Fruit fly (Drosophila melanogaster) whole organism, embryonic: ENCODE results near the gene CG10035.

ENCODE experiments used
- CG10321 ChIP-seq: fragments of 200-800 bp; sonication (Bioruptor generic); IDR thresholded peaks from 2 replicates; pipeline ENCODE4 v1.3.6; 2022; ENCODE audit warnings: missing biosample characterization, missing genetic modification characterization
- CG11504 ChIP-seq: fragments of 200-800 bp; sonication (Bioruptor generic); optimal IDR thresholded peaks from 3 replicates; lab custom pipeline; 2019; ENCODE audit warnings: missing biosample characterization, mild to moderate bottlenecking, missing genetic modification characterization, moderate library complexity
- CG11696 ChIP-seq: fragments of 200-800 bp; sonication (Bioruptor generic); IDR thresholded peaks from 2 replicates; pipeline ENCODE4 v1.3.6; 2022; ENCODE audit warnings: missing biosample characterization, missing genetic modification characterization
- CG12071 ChIP-seq: fragments of 200-800 bp; sonication (Bioruptor generic); optimal IDR thresholded peaks from 3 replicates; lab custom pipeline; 2018; ENCODE audit warnings: missing biosample characterization, mild to moderate bottlenecking, missing genetic modification characterization
- CG12219 ChIP-seq: fragments of 200-800 bp; sonication (Bioruptor generic); optimal IDR thresholded peaks from 3 replicates; lab custom pipeline; 2018; ENCODE audit warnings: missing biosample characterization, mild to moderate bottlenecking, missing genetic modification characterization
- CG13894 ChIP-seq: fragments of 200-800 bp; sonication (Bioruptor generic); optimal IDR thresholded peaks from 3 replicates; lab custom pipeline; 2018; ENCODE audit warnings: missing biosample characterization, mild to moderate bottlenecking, missing genetic modification characterization, moderate library complexity
- CG14014 ChIP-seq: fragments of 200-800 bp; sonication (Bioruptor generic); IDR thresholded peaks from 2 replicates; pipeline ENCODE4 v1.3.6; 2022; ENCODE audit warnings: missing biosample characterization, missing genetic modification characterization
- CG14441 ChIP-seq: fragments of 200-800 bp; sonication (Bioruptor generic); IDR thresholded peaks from 2 replicates; pipeline ENCODE4 v1.3.6; 2022; ENCODE audit warnings: missing biosample characterization, missing genetic modification characterization
- CG14710 ChIP-seq: fragments of 200-800 bp; sonication (Bioruptor generic); optimal IDR thresholded peaks from 3 replicates; lab custom pipeline; 2019; ENCODE audit warnings: missing biosample characterization, mild to moderate bottlenecking, missing genetic modification characterization, moderate library complexity
- CG15601 ChIP-seq: fragments of 200-800 bp; sonication (Bioruptor generic); optimal IDR thresholded peaks from 3 replicates; lab custom pipeline; 2019; ENCODE audit warnings: missing biosample characterization, mild to moderate bottlenecking, missing genetic modification characterization, moderate library complexity
- CG1602 ChIP-seq: fragments of 200-800 bp; sonication (Bioruptor generic); optimal IDR thresholded peaks from 3 replicates; lab custom pipeline; 2016; ENCODE audit warnings: missing biosample characterization, missing genetic modification characterization
- CG17186 ChIP-seq: fragments of 200-800 bp; sonication (Bioruptor generic); optimal IDR thresholded peaks from 3 replicates; lab custom pipeline; 2017; ENCODE audit warnings: missing biosample characterization, missing genetic modification reagents, missing genetic modification characterization
- CG18619 ChIP-seq: fragments of 200-800 bp; sonication (Bioruptor generic); optimal IDR thresholded peaks from 3 replicates; lab custom pipeline; 2017; ENCODE audit warnings: missing biosample characterization, mild to moderate bottlenecking, missing genetic modification characterization
- CG34224 ChIP-seq: fragments of 200-800 bp; sonication (Bioruptor generic); IDR thresholded peaks from 3 replicates; pipeline ENCODE4 v1.3.6; 2022; ENCODE audit warnings: missing biosample characterization, missing genetic modification characterization; ENCODE audit not compliant: partially characterized antibody
- CG3838 ChIP-seq: fragments of 200-800 bp; sonication (Bioruptor generic); optimal IDR thresholded peaks from 3 replicates; lab custom pipeline; 2016; ENCODE audit warnings: missing biosample characterization, missing genetic modification characterization
- CG3847 ChIP-seq: fragments of 200-800 bp; sonication (Bioruptor generic); IDR thresholded peaks from 2 replicates; pipeline ENCODE4 v1.3.6; 2022; ENCODE audit warnings: missing biosample characterization, missing genetic modification characterization
- CG5245 ChIP-seq: fragments of 200-800 bp; sonication (Bioruptor generic); optimal IDR thresholded peaks from 3 replicates; lab custom pipeline; 2016; ENCODE audit warnings: missing biosample characterization, missing genetic modification characterization
- CG6175 ChIP-seq: fragments of 200-800 bp; sonication (Bioruptor generic); IDR thresholded peaks from 3 replicates; pipeline ENCODE4 v1.3.6; 2022; ENCODE audit warnings: missing biosample characterization, missing genetic modification characterization
- CG7987 ChIP-seq: fragments of 200-800 bp; sonication (Bioruptor generic); optimal IDR thresholded peaks from 2 replicates; lab custom pipeline; 2018; ENCODE audit warnings: missing biosample characterization, mild to moderate bottlenecking, missing genetic modification characterization, moderate library complexity
- CG8924 ChIP-seq: fragments of 200-800 bp; optimal IDR thresholded peaks from 3 replicates; lab custom pipeline; 2019; ENCODE audit warnings: missing biosample characterization, mild to moderate bottlenecking, missing genetic modification characterization, moderate library complexity
- CHES-1-like ChIP-seq: fragments of 200-800 bp; sonication (Bioruptor generic); optimal IDR thresholded peaks from 2 replicates; lab custom pipeline; 2016; ENCODE audit warnings: missing biosample characterization, missing genetic modification characterization
- CTCF ChIP-seq: fragments of 200-800 bp; sonication (Bioruptor generic); optimal IDR thresholded peaks from 2 replicates; lab custom pipeline; 2017; ENCODE audit warnings: missing biosample characterization, mild to moderate bottlenecking, missing genetic modification characterization, moderate library complexity
- CrebB ChIP-seq: fragments of 200-800 bp; sonication (Bioruptor generic); optimal IDR thresholded peaks from 3 replicates; lab custom pipeline; 2018; ENCODE audit warnings: missing biosample characterization, mild to moderate bottlenecking, missing genetic modification characterization
- H2.0 ChIP-seq: fragments of 200-800 bp; sonication (Bioruptor generic); IDR thresholded peaks from 2 replicates; pipeline ENCODE4 v1.3.6; 2022; ENCODE audit warnings: missing biosample characterization, missing genetic modification characterization
- Med ChIP-seq: fragments of 200-800 bp; sonication (Bioruptor generic); peaks from one replicate; lab custom pipeline; 2016; ENCODE audit warnings: missing biosample characterization, missing genetic modification characterization, mild to moderate bottlenecking, inconsistent platforms, moderate library complexity
- Nf-YA ChIP-seq: fragments of 200-800 bp; sonication (Bioruptor generic); IDR thresholded peaks from 2 replicates; pipeline ENCODE4 v1.3.6; 2022; ENCODE audit warnings: missing biosample characterization, missing genetic modification characterization
- Nf-YB ChIP-seq: fragments of 200-800 bp; sonication (Bioruptor generic); optimal IDR thresholded peaks from 3 replicates; lab custom pipeline; 2019; ENCODE audit warnings: missing biosample characterization, mild to moderate bottlenecking, missing genetic modification characterization, moderate library complexity
- Sox100B ChIP-seq: fragments of 200-800 bp; sonication (Bioruptor generic); optimal IDR thresholded peaks from 3 replicates; lab custom pipeline; 2018; ENCODE audit warnings: missing biosample characterization, mild to moderate bottlenecking, missing genetic modification characterization
- Sox102F ChIP-seq: fragments of 200-800 bp; sonication (Bioruptor generic); optimal IDR thresholded peaks from 2 replicates; lab custom pipeline; 2018; ENCODE audit warnings: missing biosample characterization, mild to moderate bottlenecking, missing genetic modification characterization, moderate library complexity
- Spps ChIP-seq: fragments of 200-800 bp; sonication (Bioruptor generic); optimal IDR thresholded peaks from 2 replicates; lab custom pipeline; 2018; ENCODE audit warnings: missing biosample characterization, mild to moderate bottlenecking, missing genetic modification characterization
- Taf1 ChIP-seq: fragments of 200-800 bp; sonication (Bioruptor generic); IDR thresholded peaks from 2 replicates; pipeline ENCODE4 v1.3.6; 2022; ENCODE audit warnings: missing biosample characterization, missing genetic modification characterization
- Vsx1 ChIP-seq: fragments of 200-800 bp; sonication (Bioruptor generic); optimal IDR thresholded peaks from 2 replicates; lab custom pipeline; 2017; ENCODE audit warnings: missing biosample characterization, mild to moderate bottlenecking, missing genetic modification characterization, missing genetic modification reagents
- aop ChIP-seq: fragments of 200-800 bp; sonication (Bioruptor generic); IDR thresholded peaks from 2 replicates; pipeline ENCODE4 v1.3.6; 2022; ENCODE audit warnings: missing biosample characterization, missing genetic modification characterization
- ap ChIP-seq: fragments of 200-800 bp; sonication (Bioruptor generic); IDR thresholded peaks from 2 replicates; pipeline ENCODE4 v1.3.6; 2022; ENCODE audit warnings: missing biosample characterization, missing genetic modification characterization
- bab2 ChIP-seq: fragments of 200-800 bp; sonication (Bioruptor generic); optimal IDR thresholded peaks from 2 replicates; lab custom pipeline; 2016; ENCODE audit warnings: missing biosample characterization, missing genetic modification characterization
- br ChIP-seq: fragments of >200 bp; optimal IDR thresholded peaks from 2 replicates; lab custom pipeline; 2017
- cg ChIP-seq: fragments of 200-800 bp; sonication (Bioruptor generic); optimal IDR thresholded peaks from 3 replicates; lab custom pipeline; 2019; ENCODE audit warnings: missing biosample characterization, mild to moderate bottlenecking, missing genetic modification characterization, moderate library complexity
- ci ChIP-seq: fragments of 200-800 bp; sonication (Bioruptor generic); IDR thresholded peaks from 3 replicates; pipeline ENCODE4 v1.3.6; 2022; ENCODE audit warnings: missing biosample characterization, missing genetic modification characterization
- corto ChIP-seq: fragments of 200-800 bp; sonication (Bioruptor generic); optimal IDR thresholded peaks from 2 replicates; lab custom pipeline; 2016; ENCODE audit warnings: missing biosample characterization, mild to moderate bottlenecking, missing genetic modification characterization, moderate library complexity
- disco-r ChIP-seq: fragments of 200-800 bp; sonication (Bioruptor generic); optimal IDR thresholded peaks from 2 replicates; lab custom pipeline; 2016; ENCODE audit warnings: missing biosample characterization, missing genetic modification characterization
- dm ChIP-seq: fragments of 200-800 bp; sonication (Bioruptor generic); optimal IDR thresholded peaks from 3 replicates; lab custom pipeline; 2016; ENCODE audit warnings: missing biosample characterization, missing genetic modification characterization
- fu2 ChIP-seq: fragments of 200-800 bp; sonication (Bioruptor generic); optimal IDR thresholded peaks from 2 replicates; lab custom pipeline; 2016; ENCODE audit warnings: missing biosample characterization, missing genetic modification characterization
- gem ChIP-seq: fragments of 200-800 bp; sonication (Bioruptor generic); optimal IDR thresholded peaks from 2 replicates; lab custom pipeline; 2019; ENCODE audit warnings: missing biosample characterization, mild to moderate bottlenecking, missing genetic modification characterization, moderate library complexity
- lov ChIP-seq, 2 experiments: fragments of 200-800 bp in 1 of 2; fragments of >200 bp in 1 of 2; sonication (Bioruptor generic) in 1 of 2; IDR thresholded peaks in 1 of 2; optimal IDR thresholded peaks in 1 of 2; 2 replicates in 1 of 2; 3 replicates in 1 of 2; pipeline versions ENCODE4 v1.3.6 to Lab custom; 2017 to 2022; ENCODE audit warnings: missing biosample characterization in 1 of 2, missing genetic modification characterization in 1 of 2
- peb ChIP-seq: fragments of 200-800 bp; sonication (Bioruptor generic); IDR thresholded peaks from 2 replicates; pipeline ENCODE4 v1.3.6; 2022; ENCODE audit warnings: missing biosample characterization, missing genetic modification characterization
- pros ChIP-seq: fragments of 200-800 bp; sonication (Bioruptor generic); optimal IDR thresholded peaks from 3 replicates; lab custom pipeline; 2019; ENCODE audit warnings: missing biosample characterization, mild to moderate bottlenecking, missing genetic modification characterization, moderate library complexity
- sima ChIP-seq: fragments of 200-800 bp; sonication (Bioruptor generic); optimal IDR thresholded peaks from 2 replicates; lab custom pipeline; 2016; ENCODE audit warnings: missing biosample characterization, missing genetic modification characterization
- tll ChIP-seq, 2 experiments: fragments of 200-800 bp in 1 of 2; fragments of >200 bp in 1 of 2; sonication (Bioruptor generic) in 1 of 2; optimal IDR thresholded peaks; 2 replicates each; lab custom pipeline; 2017 to 2019; ENCODE audit warnings: missing biosample characterization in 2 of 2, missing genetic modification characterization in 2 of 2, mild to moderate bottlenecking in 1 of 2, moderate library complexity in 1 of 2
- tna ChIP-seq: fragments of 200-800 bp; sonication (Bioruptor generic); IDR thresholded peaks from 2 replicates; pipeline ENCODE4 v1.3.6; 2022; ENCODE audit warnings: missing biosample characterization, missing genetic modification characterization; ENCODE audit not compliant: partially characterized antibody
- usp ChIP-seq: fragments of >200 bp; optimal IDR thresholded peaks from 2 replicates; lab custom pipeline; 2017; ENCODE audit warnings: missing biosample characterization, missing genetic modification characterization
- zfh2 ChIP-seq: fragments of 200-800 bp; sonication (Bioruptor generic); optimal IDR thresholded peaks from 2 replicates; lab custom pipeline; 2016; ENCODE audit warnings: missing biosample characterization, missing genetic modification characterization

The CG10035 gene

DNA sequence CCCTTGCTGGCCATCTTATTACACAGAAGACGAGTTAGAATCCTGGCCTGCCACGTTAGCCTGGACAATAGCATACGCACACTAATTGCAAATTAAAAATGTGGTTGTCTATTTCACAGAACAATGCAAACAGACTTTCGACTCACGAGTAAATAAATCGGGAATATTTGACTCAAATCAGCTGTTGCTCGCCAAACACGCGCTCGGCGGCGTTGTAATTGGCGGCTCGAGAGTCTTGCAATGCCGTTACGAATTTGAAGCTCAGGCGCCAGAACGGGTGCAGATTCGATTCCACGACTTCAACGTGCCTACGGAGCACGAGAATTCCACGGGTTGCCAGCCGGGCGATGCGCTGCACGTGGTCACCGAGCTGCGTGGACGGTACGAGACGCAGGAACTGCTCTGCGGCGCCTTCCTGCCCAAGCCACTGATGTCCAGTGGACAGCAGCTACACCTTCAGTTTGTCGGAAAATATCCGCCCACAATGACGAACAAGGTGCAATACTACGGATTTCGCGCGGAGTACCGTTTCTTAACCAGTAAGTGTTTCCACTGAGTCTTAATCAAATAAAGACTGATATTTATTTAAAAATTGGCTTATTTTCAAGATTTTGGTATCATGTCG lies 19.3 kb upstream of the CG10035 start, which contains the start of gene DNAlig3 (continued):
- TF ChIP-seq Nf-YB (GFP tag; lab: Kevin White, UChicago): no peak
- TF ChIP-seq br (lab: Kevin White, UChicago): no peak
- no peak for TF ChIP-seq CG18619 (GFP tag; lab: Kevin White, UChicago)
- TF ChIP-seq CrebB (tag; lab: Kevin White, UChicago): no peak
- no peak for TF ChIP-seq ap (GFP tag; lab: Robert Waterston, UW)
- peak; percentile 57 for TF ChIP-seq CG34224 (GFP tag; lab: Robert Waterston, UW)
- TF ChIP-seq CG13894: no peak
- TF ChIP-seq tna (GFP tag; lab: Robert Waterston, UW): 0 out of 2 replicates have a peak, but pooled peaks have one; percentile 25
- TF ChIP-seq Spps (tag; lab: Kevin White, UChicago): no peak
- TF ChIP-seq ci (GFP tag; lab: Robert Waterston, UW): peak; percentile 49; the same call in 1 of the 3 replicates
- TF ChIP-seq cg: no peak
- no peak for TF ChIP-seq fu2 (GFP tag; lab: Kevin White, UChicago)
- TF ChIP-seq CG6175 (GFP tag; lab: Robert Waterston, UW): no peak
- TF ChIP-seq CG14014 (GFP tag; lab: Robert Waterston, UW): no peak
- TF ChIP-seq peb (GFP tag; lab: Robert Waterston, UW): no peak
- TF ChIP-seq CTCF (GFP tag; lab: Kevin White, UChicago): peak; percentile 45
- TF ChIP-seq CG12071 (GFP tag; lab: Kevin White, UChicago): peak; percentile 44
- TF ChIP-seq sima: no peak
- TF ChIP-seq CG1602 (GFP tag; lab: Kevin White, UChicago): no peak
- no peak for TF ChIP-seq zfh2 (GFP tag; lab: Kevin White, UChicago)
- TF ChIP-seq disco-r: no peak
- no peak for TF ChIP-seq H2.0
- peak; percentile 37 for TF ChIP-seq dm (GFP tag; lab: Kevin White, UChicago)
- TF ChIP-seq CHES-1-like (GFP tag; lab: Kevin White, UChicago): no peak
- TF ChIP-seq CG15601 (tag; lab: Kevin White, UChicago): no peak
- no peak for TF ChIP-seq CG11504
- TF ChIP-seq CG11696 (GFP tag; lab: Robert Waterston, UW): no peak
- TF ChIP-seq CG17186 (GFP tag; lab: Kevin White, UChicago): peak; percentile 77
- TF ChIP-seq corto (GFP tag; lab: Kevin White, UChicago): no peak
- no peak for TF ChIP-seq gem (tag; lab: Kevin White, UChicago)
- no peak for TF ChIP-seq Vsx1 (GFP tag; lab: Kevin White, UChicago)
- TF ChIP-seq usp: no peak
- TF ChIP-seq CG14710 (tag; lab: Kevin White, UChicago): no peak
- TF ChIP-seq lov (optimal IDR thresholded peaks at IDR 0.05; lab: Kevin White, UChicago): no peak
- TF ChIP-seq lov (GFP tag; IDR thresholded peaks at IDR 0.05; lab: Robert Waterston, UW): no peak
- TF ChIP-seq Sox102F (GFP tag; lab: Kevin White, UChicago): no peak
- no peak for TF ChIP-seq aop (GFP tag; lab: Robert Waterston, UW)
- TF ChIP-seq CG12219: no peak
- no peak for TF ChIP-seq pros (GFP tag; lab: Kevin White, UChicago)
- no peak for TF ChIP-seq CG3847 (GFP tag; lab: Robert Waterston, UW)
- no peak for TF ChIP-seq CG8924
- peak in 1 of 2 experiments; percentile 62 for TF ChIP-seq tll (GFP tag; optimal IDR thresholded peaks at IDR 0.05; lab: Kevin White, UChicago)
- no peak for TF ChIP-seq CG3838
- no peak for TF ChIP-seq CG7987
- TF ChIP-seq Taf1 (GFP tag; lab: Robert Waterston, UW): no peak
- TF ChIP-seq CG5245 (GFP tag; lab: Kevin White, UChicago): no peak
- peak; percentile 23; the same call in 1 of the 2 replicates for TF ChIP-seq Nf-YA (GFP tag; lab: Robert Waterston, UW)
- TF ChIP-seq CG10321 (GFP tag; lab: Robert Waterston, UW): no peak
- no peak for TF ChIP-seq bab2 (GFP tag; lab: Kevin White, UChicago)
- TF ChIP-seq Med (GFP tag; lab: Kevin White, UChicago): peak; percentile 42
- no peak for TF ChIP-seq CG14441 (GFP tag; lab: Robert Waterston, UW)
- TF ChIP-seq Sox100B (GFP tag; lab: Kevin White, UChicago): no peak
